Fruit fly (Drosophila melanogaster) whole organism, embryonic: Measurements from ENCODE around the gene CG4462.
A peak's percentile ranks its signal among the peaks of the same experiment; 100 is the strongest.

Experiments
- Asciz ChIP-seq: fragments of 200-800 bp; sonication (Bioruptor generic); optimal IDR thresholded peaks from 2 replicates; lab custom pipeline; 2017; ENCODE audit warnings: missing biosample characterization, mild to moderate bottlenecking, missing genetic modification characterization, missing genetic modification reagents
- Atf6 ChIP-seq: fragments of 200-800 bp; sonication (Bioruptor generic); IDR thresholded peaks from 2 replicates; pipeline ENCODE4 v1.3.6; 2022; ENCODE audit warnings: missing biosample characterization, missing genetic modification characterization
- C15 ChIP-seq: fragments of 200-800 bp; sonication (Bioruptor generic); IDR thresholded peaks from 3 replicates; pipeline ENCODE4 v1.3.6; 2022; ENCODE audit warnings: missing biosample characterization, missing genetic modification characterization
- CG10654 ChIP-seq: fragments of 200-800 bp; sonication (Bioruptor generic); optimal IDR thresholded peaks from 2 replicates; lab custom pipeline; 2016; ENCODE audit warnings: missing biosample characterization, missing genetic modification characterization
- CG12299 ChIP-seq: fragments of 200-800 bp; sonication (Bioruptor generic); optimal IDR thresholded peaks from 2 replicates; lab custom pipeline; 2018; ENCODE audit warnings: missing biosample characterization, mild to moderate bottlenecking, missing genetic modification characterization
- CG14860 ChIP-seq: fragments of 200-800 bp; sonication (Bioruptor generic); IDR thresholded peaks from 3 replicates; pipeline ENCODE4 v1.3.6; 2022; ENCODE audit warnings: missing biosample characterization, missing genetic modification characterization; ENCODE audit not compliant: partially characterized antibody
- CG14965 ChIP-seq: fragments of 200-800 bp; sonication (Bioruptor generic); optimal IDR thresholded peaks from 2 replicates; lab custom pipeline; 2016; ENCODE audit warnings: missing biosample characterization, missing genetic modification characterization, borderline replicate concordance
- CG15479 ChIP-seq: fragments of 200-800 bp; sonication (Bioruptor generic); optimal IDR thresholded peaks from 3 replicates; lab custom pipeline; 2019; ENCODE audit warnings: missing biosample characterization, mild to moderate bottlenecking, missing genetic modification characterization, moderate library complexity
- CG15696 ChIP-seq: fragments of 200-800 bp; sonication (Bioruptor generic); optimal IDR thresholded peaks from 2 replicates; lab custom pipeline; 2019; ENCODE audit warnings: missing biosample characterization, mild to moderate bottlenecking, missing genetic modification characterization, moderate library complexity
- CG1602 ChIP-seq: fragments of 200-800 bp; sonication (Bioruptor generic); optimal IDR thresholded peaks from 3 replicates; lab custom pipeline; 2016; ENCODE audit warnings: missing biosample characterization, missing genetic modification characterization
- CG17568 ChIP-seq: fragments of 200-800 bp; sonication (Bioruptor generic); optimal IDR thresholded peaks from 2 replicates; lab custom pipeline; 2018; ENCODE audit warnings: missing biosample characterization, mild to moderate bottlenecking, missing genetic modification characterization, moderate library complexity
- CG2129 ChIP-seq: fragments of 200-800 bp; sonication (Bioruptor generic); IDR thresholded peaks from 2 replicates; pipeline ENCODE4 v1.3.6; 2022; ENCODE audit warnings: missing biosample characterization, missing genetic modification characterization; ENCODE audit not compliant: partially characterized antibody
- CG2875 ChIP-seq: fragments of 200-800 bp; sonication (Bioruptor generic); optimal IDR thresholded peaks from 2 replicates; lab custom pipeline; 2017; ENCODE audit warnings: missing biosample characterization, mild to moderate bottlenecking, missing genetic modification characterization, missing genetic modification reagents
- CG3065 ChIP-seq: fragments of 200-800 bp; sonication (Bioruptor generic); optimal IDR thresholded peaks from 2 replicates; lab custom pipeline; 2016; ENCODE audit warnings: missing biosample characterization, missing genetic modification characterization
- CG3726 ChIP-seq: fragments of 200-800 bp; sonication (Bioruptor generic); IDR thresholded peaks from 3 replicates; pipeline ENCODE4, ENCODE4 v1.3.6; 2022; ENCODE audit warnings: missing biosample characterization, missing genetic modification characterization
- CG4707 ChIP-seq: fragments of 200-800 bp; sonication (Bioruptor generic); optimal IDR thresholded peaks from 2 replicates; lab custom pipeline; 2018; ENCODE audit warnings: missing biosample characterization, mild to moderate bottlenecking, missing genetic modification characterization, moderate library complexity
- CG6254 ChIP-seq: fragments of 200-800 bp; sonication (Bioruptor generic); optimal IDR thresholded peaks from 3 replicates; lab custom pipeline; 2017; ENCODE audit warnings: mild to moderate bottlenecking, missing biosample characterization, missing genetic modification reagents, missing genetic modification characterization
- CG6683 ChIP-seq: fragments of 200-800 bp; sonication (Bioruptor generic); optimal IDR thresholded peaks from 2 replicates; lab custom pipeline; 2017; ENCODE audit warnings: missing biosample characterization, mild to moderate bottlenecking, missing genetic modification characterization, missing genetic modification reagents
- CG7556 ChIP-seq: fragments of 200-800 bp; sonication (Bioruptor generic); optimal IDR thresholded peaks from 2 replicates; lab custom pipeline; 2017; ENCODE audit warnings: missing biosample characterization, mild to moderate bottlenecking, missing genetic modification characterization
- CG7963 ChIP-seq: fragments of 200-800 bp; sonication (Bioruptor generic); IDR thresholded peaks from 3 replicates; pipeline ENCODE4 v1.3.6; 2022; ENCODE audit warnings: missing biosample characterization, missing genetic modification characterization; ENCODE audit not compliant: partially characterized antibody
- CG8388 ChIP-seq: fragments of 200-800 bp; sonication (Bioruptor generic); optimal IDR thresholded peaks from 2 replicates; lab custom pipeline; 2019; ENCODE audit warnings: missing biosample characterization, mild to moderate bottlenecking, missing genetic modification characterization, moderate library complexity
- Camta ChIP-seq: fragments of 200-800 bp; sonication (Bioruptor generic); optimal IDR thresholded peaks from 2 replicates; lab custom pipeline; 2016; ENCODE audit warnings: missing biosample characterization, missing genetic modification characterization
- D19A ChIP-seq: fragments of 200-800 bp; optimal IDR thresholded peaks from 3 replicates; lab custom pipeline; 2019; ENCODE audit warnings: missing biosample characterization, mild to moderate bottlenecking, missing genetic modification characterization, moderate library complexity
- Dip3 ChIP-seq: fragments of 200-800 bp; sonication (Bioruptor generic); optimal IDR thresholded peaks from 3 replicates; lab custom pipeline; 2016; ENCODE audit warnings: missing biosample characterization, missing genetic modification characterization
- Doc3 ChIP-seq: fragments of 200-800 bp; sonication (Bioruptor generic); IDR thresholded peaks from 3 replicates; pipeline ENCODE4 v1.3.6; 2022; ENCODE audit warnings: missing biosample characterization, missing genetic modification characterization; ENCODE audit not compliant: partially characterized antibody
- E2f1 ChIP-seq: fragments of 200-800 bp; sonication (Bioruptor generic); IDR thresholded peaks from 2 replicates; pipeline ENCODE4 v1.3.6; 2022; ENCODE audit warnings: missing biosample characterization, missing genetic modification characterization
- Fer2 ChIP-seq: fragments of 200-800 bp; sonication (Bioruptor generic); optimal IDR thresholded peaks from 2 replicates; lab custom pipeline; 2018; ENCODE audit warnings: missing biosample characterization, mild to moderate bottlenecking, missing genetic modification characterization, moderate library complexity
- HLHmδ ChIP-seq: fragments of 200-800 bp; sonication (Bioruptor generic); optimal IDR thresholded peaks from 2 replicates; lab custom pipeline; 2018; ENCODE audit warnings: missing biosample characterization, mild to moderate bottlenecking, missing genetic modification characterization, moderate library complexity
- NK7.1 ChIP-seq: fragments of 200-800 bp; sonication (Bioruptor generic); optimal IDR thresholded peaks from 3 replicates; lab custom pipeline; 2016; ENCODE audit warnings: missing biosample characterization, missing genetic modification characterization
- Poxn ChIP-seq: fragments of 200-800 bp; sonication (Bioruptor generic); IDR thresholded peaks from 2 replicates; pipeline ENCODE4 v1.3.6; 2022; ENCODE audit warnings: missing biosample characterization, missing genetic modification characterization
- Xbp1 ChIP-seq: fragments of 200-800 bp; sonication (Bioruptor generic); optimal IDR thresholded peaks from 3 replicates; lab custom pipeline; 2016; ENCODE audit warnings: missing biosample characterization, mild to moderate bottlenecking, missing genetic modification characterization
- cad ChIP-seq: fragments of >200 bp; optimal IDR thresholded peaks from 2 replicates; lab custom pipeline; 2017; ENCODE audit warnings: missing biosample characterization, missing genetic modification characterization
- caup ChIP-seq: fragments of 200-800 bp; sonication (Bioruptor generic); optimal IDR thresholded peaks from 3 replicates; lab custom pipeline; 2017; ENCODE audit warnings: missing biosample characterization, mild to moderate bottlenecking, missing genetic modification characterization, moderate library complexity; ENCODE audit not compliant: severe bottlenecking
- dmrt11E ChIP-seq: fragments of 200-800 bp; sonication (Bioruptor generic); optimal IDR thresholded peaks from 3 replicates; lab custom pipeline; 2018; ENCODE audit warnings: missing biosample characterization, mild to moderate bottlenecking, missing genetic modification characterization, moderate library complexity
- dpn ChIP-seq, 2 experiments: fragments of 200-800 bp; sonication (Bioruptor generic); optimal IDR thresholded peaks; 3 replicates each; lab custom pipeline; 2016; ENCODE audit warnings: missing biosample characterization in 2 of 2, missing genetic modification characterization in 2 of 2
- gro ChIP-seq: fragments of 200-800 bp; sonication (Bioruptor generic); optimal IDR thresholded peaks from 2 replicates; lab custom pipeline; 2016; ENCODE audit warnings: missing biosample characterization, missing genetic modification characterization
- her ChIP-seq: fragments of 200-800 bp; sonication (Bioruptor generic); optimal IDR thresholded peaks from 2 replicates; lab custom pipeline; 2016; ENCODE audit warnings: missing biosample characterization, missing genetic modification characterization
- lab ChIP-seq: fragments of 200-800 bp; sonication (Bioruptor generic); optimal IDR thresholded peaks from 3 replicates; lab custom pipeline; 2017; ENCODE audit warnings: missing biosample characterization, missing genetic modification characterization, mild to moderate bottlenecking, moderate library complexity, missing genetic modification reagents
- oc ChIP-seq: fragments of 200-800 bp; sonication (Bioruptor generic); optimal IDR thresholded peaks from 2 replicates; lab custom pipeline; 2018; ENCODE audit warnings: missing biosample characterization, mild to moderate bottlenecking, missing genetic modification characterization, moderate library complexity
- pan ChIP-seq, 4 experiments: fragments of >200 bp in 3 of 4; fragments of 200-800 bp in 1 of 4; sonication (Bioruptor generic) in 1 of 4; optimal IDR thresholded peaks in 3 of 4; IDR thresholded peaks in 1 of 4; 2 replicates each; pipeline versions ENCODE4 v1.3.6 to Lab custom; 2017 to 2022; ENCODE audit warnings: missing biosample characterization in 2 of 4, missing genetic modification characterization in 2 of 4, mixed read lengths in 1 of 4
- sc ChIP-seq, 3 experiments: fragments of >200 bp in 2 of 3; fragments of 200-800 bp in 1 of 3; sonication (Bioruptor generic) in 1 of 3; optimal IDR thresholded peaks; 2 replicates in 2 of 3; 3 replicates in 1 of 3; lab custom pipeline; 2017; ENCODE audit warnings: mild to moderate bottlenecking in 1 of 3, missing biosample characterization in 1 of 3, missing genetic modification characterization in 1 of 3, missing genetic modification reagents in 1 of 3
- sisA ChIP-seq: fragments of 200-800 bp; sonication (Bioruptor generic); IDR thresholded peaks from 2 replicates; pipeline ENCODE4 v1.3.6; 2022; ENCODE audit warnings: missing biosample characterization, missing genetic modification characterization
- toy ChIP-seq: fragments of 200-800 bp; sonication (Bioruptor generic); IDR thresholded peaks from 2 replicates; pipeline ENCODE4 v1.3.6; 2022; ENCODE audit warnings: missing biosample characterization, missing genetic modification characterization

CG4462 gene

dm6 chr3R:19908863-19909343 lies 16.3 kb downstream of the CG4462 start (continued):
- TF ChIP-seq her (peak; percentile 88), cad (GFP tag; lab: Kevin White, UChicago) (no peak), Doc3 (GFP tag; lab: Robert Waterston, UW) (no peak), toy (GFP tag; lab: Robert Waterston, UW) (no peak), C15 (GFP tag; lab: Robert Waterston, UW) (no peak), gro (GFP tag; lab: Kevin White, UChicago) (peak; percentile 87), CG17568 (GFP tag; lab: Kevin White, UChicago) (peak; percentile 77), sc (optimal IDR thresholded peaks at IDR 0.05; lab: Kevin White, UChicago) (no peak), sc (GFP tag; optimal IDR thresholded peaks at IDR 0.05; lab: Kevin White, UChicago) (peak; percentile 61), Fer2 (tag; lab: Kevin White, UChicago) (no peak), CG8388 (peak; percentile 73), CG10654 (peak; percentile 82), dmrt11E (peak; percentile 55), pan (optimal IDR thresholded peaks at IDR 0.05; lab: Kevin White, UChicago) (no peak), pan (GFP tag; optimal IDR thresholded peaks at IDR 0.05 in 1 of 2, IDR thresholded peaks at IDR 0.05 in 1 of 2) (peak in 1 of 2 experiments; percentile 91), CG15696 (tag; lab: Kevin White, UChicago) (no peak), CG6254 (peak; percentile 50), HLHmδ (no peak), dpn (GFP tag; optimal IDR thresholded peaks at IDR 0.05; lab: Kevin White, UChicago) (peak; percentile 81 to 91), Poxn (GFP tag; lab: Robert Waterston, UW) (peak; percentile 71), D19A (peak; percentile 70), Xbp1 (peak; percentile 85), CG1602 (GFP tag; lab: Kevin White, UChicago) (peak; percentile 71), CG2875 (GFP tag; lab: Kevin White, UChicago) (peak; percentile 68), CG3065 (GFP tag; lab: Kevin White, UChicago) (peak; percentile 55), Dip3 (GFP tag; lab: Kevin White, UChicago) (peak; percentile 51), CG4707 (GFP tag; lab: Kevin White, UChicago) (peak; percentile 74), Asciz (GFP tag; lab: Kevin White, UChicago) (peak; percentile 72), CG14965 (GFP tag; lab: Kevin White, UChicago) (no peak), CG3726 (GFP tag; lab: Robert Waterston, UW) (0 out of 3 replicates have a peak, but pooled peaks have one; percentile 49), CG6683 (peak; percentile 53), sisA (GFP tag; lab: Robert Waterston, UW) (peak; percentile 82), oc (tag; lab: Kevin White, UChicago) (peak; percentile 76), CG15479 (GFP tag; lab: Kevin White, UChicago) (no peak), NK7.1 (GFP tag; lab: Kevin White, UChicago) (peak; percentile 56), CG7963 (GFP tag; lab: Robert Waterston, UW) (no peak), CG12299 (peak; percentile 49), CG14860 (GFP tag; lab: Robert Waterston, UW) (no peak), CG2129 (no peak), E2f1 (GFP tag; lab: Robert Waterston, UW) (peak; percentile 89), lab (GFP tag; lab: Kevin White, UChicago) (peak; percentile 90), Atf6 (GFP tag; lab: Robert Waterston, UW) (peak; percentile 76), caup (GFP tag; lab: Kevin White, UChicago) (peak; percentile 74), CG7556 (GFP tag; lab: Kevin White, UChicago) (peak; percentile 84), Camta (GFP tag; lab: Kevin White, UChicago) (peak; percentile 62)
